Fruit fly (Drosophila melanogaster) whole organism, embryonic: ENCODE measurements around the gene upd1.
A peak's percentile ranks its signal among the peaks of the same experiment; 100 is the strongest.

ENCODE experiments used
- Awh ChIP-seq: fragments of 200-800 bp; sonication (Bioruptor generic); IDR thresholded peaks from 2 replicates; pipeline ENCODE4, ENCODE4 v1.3.6; 2022; ENCODE audit warnings: missing biosample characterization, missing genetic modification characterization
- BEAF-32 ChIP-seq: fragments of 200-800 bp; sonication (Bioruptor generic); optimal IDR thresholded peaks from 3 replicates; lab custom pipeline; 2017; ENCODE audit warnings: missing biosample characterization, missing genetic modification characterization, mild to moderate bottlenecking, moderate library complexity, missing genetic modification reagents
- CG12299 ChIP-seq: fragments of 200-800 bp; sonication (Bioruptor generic); optimal IDR thresholded peaks from 2 replicates; lab custom pipeline; 2018; ENCODE audit warnings: missing biosample characterization, mild to moderate bottlenecking, missing genetic modification characterization
- CG12942 ChIP-seq: fragments of 200-800 bp; sonication (Bioruptor generic); optimal IDR thresholded peaks from 3 replicates; lab custom pipeline; 2016; ENCODE audit warnings: missing biosample characterization, missing genetic modification characterization
- CG14441 ChIP-seq: fragments of 200-800 bp; sonication (Bioruptor generic); IDR thresholded peaks from 2 replicates; pipeline ENCODE4 v1.3.6; 2022; ENCODE audit warnings: missing biosample characterization, missing genetic modification characterization
- CG1529 ChIP-seq: fragments of 200-800 bp; sonication (Bioruptor generic); optimal IDR thresholded peaks from 3 replicates; lab custom pipeline; 2018; ENCODE audit warnings: missing biosample characterization, missing genetic modification characterization
- CG15479 ChIP-seq: fragments of 200-800 bp; sonication (Bioruptor generic); optimal IDR thresholded peaks from 3 replicates; lab custom pipeline; 2019; ENCODE audit warnings: missing biosample characterization, mild to moderate bottlenecking, missing genetic modification characterization, moderate library complexity
- CG18262 ChIP-seq: fragments of 200-800 bp; optimal IDR thresholded peaks from 3 replicates; lab custom pipeline; 2019; ENCODE audit warnings: missing biosample characterization, mild to moderate bottlenecking, missing genetic modification characterization, moderate library complexity
- CG2678 ChIP-seq: fragments of 200-800 bp; sonication (Bioruptor generic); optimal IDR thresholded peaks from 3 replicates; lab custom pipeline; 2019; ENCODE audit warnings: missing biosample characterization, mild to moderate bottlenecking, missing genetic modification characterization, moderate library complexity
- CG3065 ChIP-seq: fragments of 200-800 bp; sonication (Bioruptor generic); optimal IDR thresholded peaks from 2 replicates; lab custom pipeline; 2016; ENCODE audit warnings: missing biosample characterization, missing genetic modification characterization
- CG4282 ChIP-seq: fragments of 200-800 bp; sonication (Bioruptor generic); optimal IDR thresholded peaks from 2 replicates; lab custom pipeline; 2016; ENCODE audit warnings: missing biosample characterization, missing genetic modification characterization
- CG43689 ChIP-seq: fragments of 200-800 bp; sonication (Bioruptor generic); IDR thresholded peaks from 2 replicates; pipeline ENCODE4 v1.3.6; 2022; ENCODE audit warnings: missing biosample characterization, missing genetic modification characterization
- CG7987 ChIP-seq: fragments of 200-800 bp; sonication (Bioruptor generic); optimal IDR thresholded peaks from 2 replicates; lab custom pipeline; 2018; ENCODE audit warnings: missing biosample characterization, mild to moderate bottlenecking, missing genetic modification characterization, moderate library complexity
- CG9215 ChIP-seq: fragments of 200-800 bp; sonication (Bioruptor generic); IDR thresholded peaks from 2 replicates; pipeline ENCODE4 v1.3.6; 2022; ENCODE audit warnings: missing biosample characterization, missing genetic modification characterization
- CG9817 ChIP-seq: fragments of 200-800 bp; sonication (Bioruptor generic); optimal IDR thresholded peaks from 2 replicates; lab custom pipeline; 2018; ENCODE audit warnings: missing biosample characterization, mild to moderate bottlenecking, missing genetic modification characterization, moderate library complexity
- CG9932 ChIP-seq: fragments of 200-800 bp; sonication (Bioruptor generic); IDR thresholded peaks from 2 replicates; pipeline ENCODE4 v1.3.6; 2022; ENCODE audit warnings: missing biosample characterization, missing genetic modification characterization
- Dip3 ChIP-seq: fragments of 200-800 bp; sonication (Bioruptor generic); optimal IDR thresholded peaks from 3 replicates; lab custom pipeline; 2016; ENCODE audit warnings: missing biosample characterization, missing genetic modification characterization
- Doc3 ChIP-seq: fragments of 200-800 bp; sonication (Bioruptor generic); IDR thresholded peaks from 3 replicates; pipeline ENCODE4 v1.3.6; 2022; ENCODE audit warnings: missing biosample characterization, missing genetic modification characterization; ENCODE audit not compliant: partially characterized antibody
- Drgx ChIP-seq: fragments of 200-800 bp; sonication (Bioruptor generic); IDR thresholded peaks from 2 replicates; pipeline ENCODE4 v1.3.6; 2022; ENCODE audit warnings: missing biosample characterization, missing genetic modification characterization
- Hmr ChIP-seq: fragments of 200-800 bp; sonication (Bioruptor generic); optimal IDR thresholded peaks from 3 replicates; lab custom pipeline; 2017; ENCODE audit warnings: mild to moderate bottlenecking, missing biosample characterization, missing genetic modification reagents, missing genetic modification characterization
- NC2β ChIP-seq: fragments of 200-800 bp; sonication (Bioruptor generic); optimal IDR thresholded peaks from 2 replicates; lab custom pipeline; 2016; ENCODE audit warnings: missing biosample characterization, missing genetic modification characterization
- NK7.1 ChIP-seq: fragments of 200-800 bp; sonication (Bioruptor generic); optimal IDR thresholded peaks from 3 replicates; lab custom pipeline; 2016; ENCODE audit warnings: missing biosample characterization, missing genetic modification characterization
- Nf-YB ChIP-seq: fragments of 200-800 bp; sonication (Bioruptor generic); optimal IDR thresholded peaks from 3 replicates; lab custom pipeline; 2019; ENCODE audit warnings: missing biosample characterization, mild to moderate bottlenecking, missing genetic modification characterization, moderate library complexity
- NfI ChIP-seq: fragments of 200-800 bp; sonication (Bioruptor generic); optimal IDR thresholded peaks from 3 replicates; lab custom pipeline; 2018; ENCODE audit warnings: missing biosample characterization, mild to moderate bottlenecking, missing genetic modification characterization, moderate library complexity
- Scr ChIP-seq: fragments of 200-800 bp; sonication (Bioruptor generic); IDR thresholded peaks from 2 replicates; pipeline ENCODE4 v1.3.6; 2022; ENCODE audit warnings: missing biosample characterization, missing genetic modification characterization; ENCODE audit not compliant: partially characterized antibody
- Xbp1 ChIP-seq: fragments of 200-800 bp; sonication (Bioruptor generic); optimal IDR thresholded peaks from 3 replicates; lab custom pipeline; 2016; ENCODE audit warnings: missing biosample characterization, mild to moderate bottlenecking, missing genetic modification characterization
- YL-1 ChIP-seq: fragments of 200-800 bp; sonication (Bioruptor generic); optimal IDR thresholded peaks from 3 replicates; lab custom pipeline; 2017; ENCODE audit warnings: missing biosample characterization, mild to moderate bottlenecking, missing genetic modification characterization
- ara ChIP-seq: fragments of 200-800 bp; sonication (Bioruptor generic); IDR thresholded peaks from 2 replicates; pipeline ENCODE4 v1.3.6; 2022; ENCODE audit warnings: missing biosample characterization, missing genetic modification characterization
- btn ChIP-seq: fragments of 200-800 bp; sonication (Bioruptor generic); optimal IDR thresholded peaks from 2 replicates; lab custom pipeline; 2016; ENCODE audit warnings: missing biosample characterization, missing genetic modification characterization
- chif ChIP-seq, 2 experiments: fragments of 200-800 bp; sonication (Bioruptor generic); optimal IDR thresholded peaks; 3 replicates each; lab custom pipeline; 2016; ENCODE audit warnings: missing biosample characterization in 2 of 2, missing genetic modification characterization in 2 of 2
- crc ChIP-seq: fragments of 200-800 bp; sonication (Bioruptor generic); optimal IDR thresholded peaks from 2 replicates; lab custom pipeline; 2016; ENCODE audit warnings: missing biosample characterization, missing genetic modification characterization
- crol ChIP-seq: fragments of 200-800 bp; sonication (Bioruptor generic); IDR thresholded peaks from 2 replicates; pipeline ENCODE4 v1.3.6; 2022; ENCODE audit warnings: missing biosample characterization, missing genetic modification characterization
- crp ChIP-seq, 2 experiments: fragments of 200-800 bp; sonication (Bioruptor generic); optimal IDR thresholded peaks; 2 replicates in 1 of 2; 3 replicates in 1 of 2; lab custom pipeline; 2017; ENCODE audit warnings: missing biosample characterization in 2 of 2, missing genetic modification characterization in 2 of 2, mild to moderate bottlenecking in 1 of 2, moderate library complexity in 1 of 2
- dmrt99B ChIP-seq: fragments of 200-800 bp; sonication (Bioruptor generic); optimal IDR thresholded peaks from 2 replicates; lab custom pipeline; 2018; ENCODE audit warnings: missing biosample characterization, mild to moderate bottlenecking, missing genetic modification characterization, moderate library complexity
- dysf ChIP-seq: fragments of 200-800 bp; sonication (Bioruptor generic); IDR thresholded peaks from 3 replicates; pipeline ENCODE4 v1.3.6; 2022; ENCODE audit warnings: missing biosample characterization, missing genetic modification characterization
- en ChIP-seq: fragments of 200-800 bp; sonication (Bioruptor generic); optimal IDR thresholded peaks from 2 replicates; lab custom pipeline; 2016; ENCODE audit warnings: missing biosample characterization, missing genetic modification characterization
- gcm ChIP-seq: fragments of 200-800 bp; sonication (Bioruptor generic); optimal IDR thresholded peaks from 2 replicates; lab custom pipeline; 2019; ENCODE audit warnings: missing biosample characterization, mild to moderate bottlenecking, missing genetic modification characterization, moderate library complexity
- hkb ChIP-seq, 2 experiments: fragments of 200-800 bp in 1 of 2; fragments of >200 bp in 1 of 2; sonication (Bioruptor generic) in 1 of 2; IDR thresholded peaks in 1 of 2; optimal IDR thresholded peaks in 1 of 2; 2 replicates each; pipeline versions ENCODE4 v1.3.6 to Lab custom; 2017 to 2022; ENCODE audit warnings: missing biosample characterization in 1 of 2, missing genetic modification characterization in 1 of 2
- hth ChIP-seq: fragments of >200 bp; optimal IDR thresholded peaks from 2 replicates; lab custom pipeline; 2017; ENCODE audit warnings: inconsistent platforms
- inv ChIP-seq: fragments of 200-800 bp; sonication (Bioruptor generic); IDR thresholded peaks from 2 replicates; pipeline ENCODE4 v1.3.6; 2022; ENCODE audit warnings: missing biosample characterization, missing genetic modification characterization; ENCODE audit not compliant: partially characterized antibody
- kah ChIP-seq: fragments of 200-800 bp; sonication (Bioruptor generic); optimal IDR thresholded peaks from 2 replicates; lab custom pipeline; 2018; ENCODE audit warnings: missing biosample characterization, mild to moderate bottlenecking, missing genetic modification characterization
- kay ChIP-seq: fragments of 200-800 bp; sonication (Bioruptor generic); optimal IDR thresholded peaks from 2 replicates; lab custom pipeline; 2016; ENCODE audit warnings: missing biosample characterization, missing genetic modification characterization
- lilli ChIP-seq: fragments of 200-800 bp; sonication (Bioruptor generic); optimal IDR thresholded peaks from 3 replicates; lab custom pipeline; 2016; ENCODE audit warnings: missing biosample characterization, missing genetic modification characterization
- nerfin-2 ChIP-seq: fragments of 200-800 bp; sonication (Bioruptor generic); IDR thresholded peaks from 2 replicates; pipeline ENCODE4 v1.3.6; 2022; ENCODE audit warnings: missing biosample characterization, missing genetic modification characterization; ENCODE audit not compliant: partially characterized antibody
- nom ChIP-seq: fragments of 200-800 bp; sonication (Bioruptor generic); optimal IDR thresholded peaks from 2 replicates; lab custom pipeline; 2017; ENCODE audit warnings: missing biosample characterization, missing genetic modification characterization, mild to moderate bottlenecking, moderate library complexity, missing genetic modification reagents
- prd ChIP-seq, 3 experiments: fragments of >200 bp in 2 of 3; fragments of 200-800 bp in 1 of 3; sonication (Bioruptor generic) in 1 of 3; optimal IDR thresholded peaks in 2 of 3; IDR thresholded peaks in 1 of 3; 2 replicates in 2 of 3; 3 replicates in 1 of 3; pipeline versions ENCODE4 v1.3.6 to Lab custom; 2017 to 2022; ENCODE audit warnings: missing biosample characterization in 1 of 3, missing genetic modification characterization in 1 of 3
- shn ChIP-seq: fragments of 200-800 bp; sonication (Bioruptor generic); optimal IDR thresholded peaks from 3 replicates; lab custom pipeline; 2016; ENCODE audit warnings: missing biosample characterization, missing genetic modification characterization
- tgo ChIP-seq: fragments of 200-800 bp; sonication (Bioruptor generic); IDR thresholded peaks from 3 replicates; pipeline ENCODE4 v1.3.6; 2022; ENCODE audit warnings: missing biosample characterization, missing genetic modification characterization
- ttk ChIP-seq: fragments of 200-800 bp; sonication (Bioruptor generic); IDR thresholded peaks from 2 replicates; pipeline ENCODE4 v2.1.2; 2022; ENCODE audit warnings: missing biosample characterization, missing genetic modification characterization
- unpg ChIP-seq: fragments of 200-800 bp; sonication (Bioruptor generic); optimal IDR thresholded peaks from 3 replicates; lab custom pipeline; 2018; ENCODE audit warnings: missing biosample characterization, mild to moderate bottlenecking, missing genetic modification characterization, moderate library complexity

upd1 gene

DNA sequence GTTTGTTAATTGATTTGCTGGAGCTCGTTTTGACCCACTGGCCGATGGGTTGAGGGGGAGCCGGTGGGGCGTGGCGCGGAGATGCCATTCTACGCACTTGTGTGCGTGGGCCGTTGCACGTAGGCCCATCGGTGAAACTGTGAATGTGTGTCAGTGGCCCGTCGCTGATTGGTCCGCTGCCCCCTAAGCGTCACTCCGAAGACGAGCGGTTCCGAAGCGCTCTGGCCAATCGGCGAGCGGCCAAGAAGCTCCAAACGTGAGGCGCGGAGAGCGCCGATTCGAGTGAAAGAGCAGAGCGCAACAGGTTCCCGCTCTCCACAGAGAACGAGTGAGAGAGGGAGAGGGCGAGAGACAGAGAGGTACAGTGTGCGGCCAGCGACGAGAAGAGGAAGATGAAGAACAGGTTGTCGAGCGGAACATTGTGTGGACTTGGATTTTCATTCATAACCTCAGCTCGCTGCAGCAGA is 3.4 kb upstream of the upd1 start (continued):
- TF ChIP-seq ttk (GFP tag; lab: Robert Waterston, UW) = no peak
- TF ChIP-seq Scr (GFP tag; lab: Robert Waterston, UW) = peak; percentile 54
- peak; percentile 34; the same call in 1 of the 2 replicates for TF ChIP-seq nerfin-2 (GFP tag; lab: Robert Waterston, UW)
- no peak for TF ChIP-seq nom
- no peak for TF ChIP-seq YL-1 (GFP tag; lab: Kevin White, UChicago)
- no peak for TF ChIP-seq BEAF-32
- no peak for TF ChIP-seq CG9817 (tag; lab: Kevin White, UChicago)
- no peak for TF ChIP-seq gcm (GFP tag; lab: Kevin White, UChicago)
- no peak for TF ChIP-seq CG9932 (GFP tag; lab: Robert Waterston, UW)
- TF ChIP-seq CG3065 (GFP tag; lab: Kevin White, UChicago) = no peak
- TF ChIP-seq CG14441 = no peak
- TF ChIP-seq unpg = no peak
- TF ChIP-seq btn (GFP tag; lab: Kevin White, UChicago) = no peak
- TF ChIP-seq CG15479 (GFP tag; lab: Kevin White, UChicago) = no peak
- TF ChIP-seq Drgx = no peak; the same call in 1 of the 2 replicates
- no peak for TF ChIP-seq dysf (GFP tag; lab: Robert Waterston, UW)
- TF ChIP-seq NK7.1 (GFP tag; lab: Kevin White, UChicago) = no peak
- no peak for TF ChIP-seq Hmr (GFP tag; lab: Kevin White, UChicago)
- TF ChIP-seq kay (GFP tag; lab: Kevin White, UChicago) = no peak
- no peak for TF ChIP-seq shn (GFP tag; lab: Kevin White, UChicago)
- no peak for TF ChIP-seq chif (GFP tag; optimal IDR thresholded peaks at IDR 0.05; lab: Kevin White, UChicago)
- TF ChIP-seq NC2β (GFP tag; lab: Kevin White, UChicago) = no peak
- TF ChIP-seq CG18262 (tag; lab: Kevin White, UChicago) = no peak
- TF ChIP-seq prd (optimal IDR thresholded peaks at IDR 0.05; lab: Kevin White, UChicago) = no peak
- no peak for TF ChIP-seq prd (GFP tag; IDR thresholded peaks at IDR 0.05; lab: Robert Waterston, UW)
- no peak for TF ChIP-seq CG12942 (GFP tag; lab: Kevin White, UChicago)
- no peak for TF ChIP-seq Xbp1
- no peak for TF ChIP-seq ara (GFP tag; lab: Robert Waterston, UW)
- TF ChIP-seq Nf-YB (GFP tag; lab: Kevin White, UChicago) = peak; percentile 99
- TF ChIP-seq en = no peak
- TF ChIP-seq crp (GFP tag; optimal IDR thresholded peaks at IDR 0.05; lab: Kevin White, UChicago) = no peak
- no peak for TF ChIP-seq CG2678 (tag; lab: Kevin White, UChicago)
- no peak for TF ChIP-seq tgo (GFP tag; lab: Robert Waterston, UW)
- TF ChIP-seq inv = no peak
- TF ChIP-seq Dip3 (GFP tag; lab: Kevin White, UChicago) = no peak
- TF ChIP-seq CG12299 (tag; lab: Kevin White, UChicago) = no peak
- no peak for TF ChIP-seq CG7987
- no peak for TF ChIP-seq NfI
- no peak for TF ChIP-seq CG43689
- TF ChIP-seq dmrt99B (tag; lab: Kevin White, UChicago) = no peak
- TF ChIP-seq CG9215 (GFP tag; lab: Robert Waterston, UW) = no peak
- no peak for TF ChIP-seq Awh (GFP tag; lab: Robert Waterston, UW)
- no peak for TF ChIP-seq CG1529 (GFP tag; lab: Kevin White, UChicago)
- no peak for TF ChIP-seq lilli
- TF ChIP-seq hkb (optimal IDR thresholded peaks at IDR 0.05; lab: Kevin White, UChicago) = no peak
- no peak for TF ChIP-seq hkb (GFP tag; IDR thresholded peaks at IDR 0.05; lab: Robert Waterston, UW)
- TF ChIP-seq kah (GFP tag; lab: Kevin White, UChicago) = peak; percentile 95
- 0 out of 3 replicates have a peak, but pooled peaks have one; percentile 42 for TF ChIP-seq Doc3 (GFP tag; lab: Robert Waterston, UW)
- TF ChIP-seq crc (GFP tag; lab: Kevin White, UChicago) = no peak
- TF ChIP-seq hth (lab: Kevin White, UChicago) = no peak
- TF ChIP-seq crol (GFP tag; lab: Robert Waterston, UW) = peak; percentile 83
- TF ChIP-seq CG4282 = no peak
